Worm (Caenorhabditis elegans): ENCODE data around the gene lipl-1.
A peak's percentile ranks its signal among the peaks of the same experiment; 100 is the strongest.

DNA sequence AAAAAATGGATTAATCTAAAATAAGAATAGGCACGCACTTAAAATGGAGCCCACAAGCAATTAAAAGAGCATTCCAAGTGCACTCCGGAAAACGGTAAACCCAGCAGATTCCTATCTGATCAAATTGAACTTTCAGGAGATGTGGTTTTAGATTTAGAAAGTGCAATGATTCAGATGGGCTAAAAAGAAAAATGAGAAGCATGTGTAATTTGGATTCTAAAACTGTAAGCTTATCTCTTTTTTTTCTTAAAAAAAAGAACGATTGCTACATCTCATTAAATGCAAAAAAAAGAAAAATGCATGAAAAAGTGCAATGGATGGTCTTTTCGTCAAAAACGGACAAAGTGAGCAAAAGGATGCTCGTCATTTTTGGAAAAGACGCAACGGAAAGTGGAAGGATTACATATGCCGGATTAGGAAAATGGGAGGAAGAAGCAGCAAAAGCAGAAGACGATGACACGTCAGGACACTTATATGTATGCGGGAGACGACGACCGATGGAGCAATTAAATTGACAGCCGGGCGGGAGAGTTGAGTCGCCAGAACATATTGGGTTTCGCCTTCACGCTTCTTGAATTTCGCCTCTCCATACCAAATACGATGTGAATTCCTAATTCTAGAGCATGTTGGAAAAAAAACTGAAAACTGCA lies 21.1 kb upstream of the lipl-1 start:
- TF ChIP-seq zag-1 (tag; optimal IDR thresholded peaks at IDR 0.05) (no peak), pax-3 (tag; optimal IDR thresholded peaks at IDR 0.05) (peak; percentile 32), pag-3 (tag; optimal IDR thresholded peaks at IDR 0.05; ENCODE audit: borderline replicate concordance, insufficient read depth) (no peak), alr-1 (tag; optimal IDR thresholded peaks at IDR 0.05; ENCODE audit: borderline replicate concordance) (no peak)

All from whole organism, L1 larva.